Worm (Caenorhabditis elegans) whole organism, L1 larva: Measurements from ENCODE around the gene Y17G9A.3.

Experiments used
- C16A3.4 ChIP-seq: fragments of 150-350 bp; optimal IDR thresholded peaks from 2 replicates; lab custom pipeline; 2014; ENCODE audit warnings: missing biosample characterization, missing genetic modification characterization
- ceh-82 ChIP-seq, 3 experiments: fragments of 150-350 bp in 1 of 3; sonication (generic microtip) in 2 of 3; optimal IDR thresholded peaks; 2 replicates each; lab custom pipeline; 2014 to 2017; ENCODE audit warnings: missing biosample characterization in 3 of 3, missing genetic modification characterization in 3 of 3
- ces-1 ChIP-seq: fragments of 150-350 bp; optimal IDR thresholded peaks from 2 replicates; lab custom pipeline; 2014; ENCODE audit warnings: missing biosample characterization, missing genetic modification reagents, missing genetic modification characterization
- dpl-1 ChIP-seq, 3 experiments: fragments of 150-350 bp in 2 of 3; sonication (generic microtip) in 1 of 3; optimal IDR thresholded peaks; 2 replicates each; lab custom pipeline; 2014 to 2017; ENCODE audit warnings: missing biosample characterization in 3 of 3, missing genetic modification characterization in 3 of 3, missing genetic modification reagents in 3 of 3
- elt-3 ChIP-seq, 6 experiments: fragments of 150-350 bp in 1 of 6; sonication (generic microtip); optimal IDR thresholded peaks; 2 replicates each; lab custom pipeline; 2017 to 2018; ENCODE audit warnings: missing biosample characterization in 6 of 6, missing genetic modification characterization in 6 of 6, inconsistent platforms in 1 of 6
- lin-15B ChIP-seq: fragments of 150-350 bp; sonication (generic microtip); optimal IDR thresholded peaks from 3 replicates; lab custom pipeline; 2014; ENCODE audit warnings: missing biosample characterization, missing genetic modification characterization
- lin-35 ChIP-seq, 2 experiments: fragments of 150-350 bp; optimal IDR thresholded peaks; 2 replicates each; lab custom pipeline; 2014; ENCODE audit warnings: missing biosample characterization in 2 of 2, missing genetic modification characterization in 2 of 2, missing genetic modification reagents in 2 of 2
- lin-39 ChIP-seq: fragments of 150-350 bp; optimal IDR thresholded peaks from 2 replicates; lab custom pipeline; 2014; ENCODE audit warnings: missing biosample characterization, missing genetic modification reagents, missing genetic modification characterization
- nhr-12 ChIP-seq: sonication (generic microtip); optimal IDR thresholded peaks from 2 replicates; lab custom pipeline; 2017; ENCODE audit warnings: missing biosample characterization, missing genetic modification characterization
- nhr-237 ChIP-seq: fragments of 150-350 bp; optimal IDR thresholded peaks from 2 replicates; lab custom pipeline; 2014; ENCODE audit warnings: missing biosample characterization, missing genetic modification characterization
- nhr-76 ChIP-seq: sonication (generic microtip); optimal IDR thresholded peaks from 2 replicates; lab custom pipeline; 2017; ENCODE audit warnings: missing biosample characterization, missing genetic modification characterization
- nhr-77 ChIP-seq: fragments of 150-350 bp; optimal IDR thresholded peaks from 2 replicates; lab custom pipeline; 2014; ENCODE audit warnings: missing biosample characterization, missing genetic modification characterization
- snu-23 ChIP-seq: sonication (generic microtip); optimal IDR thresholded peaks from 2 replicates; lab custom pipeline; 2016; ENCODE audit warnings: missing genetic modification characterization, missing compliant biosample characterization

DNA sequence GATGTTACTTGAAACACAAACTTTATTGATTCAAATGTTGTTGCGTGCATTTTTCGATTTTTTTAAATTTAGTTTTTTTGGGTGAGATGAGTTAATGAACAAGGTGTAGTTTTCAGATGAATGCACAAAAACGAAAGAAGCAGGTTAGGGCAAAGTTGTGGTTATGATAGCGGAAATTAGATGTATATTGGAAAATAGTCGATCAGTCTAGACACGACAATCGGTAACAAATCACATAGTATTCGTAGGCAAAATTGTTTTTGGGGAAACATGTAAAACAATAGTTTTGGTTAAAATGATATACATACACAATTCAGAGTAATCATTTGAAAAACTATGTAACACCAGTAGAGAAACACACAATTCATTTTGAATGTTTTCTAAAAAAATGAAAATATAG is 9.1 kb upstream of the Y17G9A.3 start, which contains the start of gene str-172:
- TF ChIP-seq ceh-82 (tag; optimal IDR thresholded peaks at IDR 0.05; lab: Kevin White, UChicago) = no peak
- TF ChIP-seq nhr-76 (tag; lab: Kevin White, UChicago) = no peak
- no peak for TF ChIP-seq nhr-237 (tag; lab: Kevin White, UChicago)
- TF ChIP-seq dpl-1 (GFP tag; optimal IDR thresholded peaks at IDR 0.05; lab: Kevin White, UChicago) = no peak
- TF ChIP-seq lin-39 = no peak
- no peak for TF ChIP-seq ces-1 (GFP tag; lab: Kevin White, UChicago)
- TF ChIP-seq elt-3 (tag; optimal IDR thresholded peaks at IDR 0.05; lab: Kevin White, UChicago) = no peak
- no peak for TF ChIP-seq nhr-77
- TF ChIP-seq C16A3.4 (tag; lab: Kevin White, UChicago) = no peak
- TF ChIP-seq lin-35 (GFP tag; optimal IDR thresholded peaks at IDR 0.05; lab: Kevin White, UChicago) = no peak
- no peak for TF ChIP-seq lin-15B (tag; lab: Kevin White, UChicago)
- TF ChIP-seq snu-23 (GFP tag; lab: Kevin White, UChicago) = no peak
- no peak for TF ChIP-seq nhr-12 (tag; lab: Kevin White, UChicago)
